Fruit fly (Drosophila melanogaster) whole organism, wandering third instar larva: Measurements from ENCODE around the gene CG43336.

ENCODE experiments used
- Abd-B ChIP-seq: fragments of >200 bp; optimal IDR thresholded peaks from 2 replicates; lab custom pipeline; 2017; ENCODE audit warnings: missing biosample characterization, missing genetic modification characterization
- CG32264 ChIP-seq: fragments of 200-800 bp; sonication (Bioruptor generic); optimal IDR thresholded peaks from 2 replicates; lab custom pipeline; 2016; ENCODE audit warnings: missing biosample characterization, missing genetic modification characterization
- CG9705 ChIP-seq: fragments of 200-800 bp; sonication (Bioruptor generic); optimal IDR thresholded peaks from 2 replicates; lab custom pipeline; 2018; ENCODE audit warnings: missing biosample characterization, mild to moderate bottlenecking, missing genetic modification characterization
- Hr83 ChIP-seq: fragments of 200-300 bp; sonication (Bioruptor generic); optimal IDR thresholded peaks from 2 replicates; lab custom pipeline; 2016; ENCODE audit warnings: missing biosample characterization, mild to moderate bottlenecking, missing genetic modification characterization, moderate library complexity; ENCODE audit not compliant: poor library complexity, severe bottlenecking
- N ChIP-seq: fragments of >200 bp; optimal IDR thresholded peaks from 2 replicates; lab custom pipeline; 2018; ENCODE audit warnings: missing biosample characterization, missing external identifiers, missing genetic modification characterization
- br ChIP-seq: fragments of 200-800 bp; sonication (Bioruptor generic); optimal IDR thresholded peaks from 2 replicates; lab custom pipeline; 2016; ENCODE audit warnings: missing biosample characterization, missing genetic modification characterization
- brk ChIP-seq: fragments of 200-800 bp; sonication (Bioruptor generic); optimal IDR thresholded peaks from 2 replicates; lab custom pipeline; 2016; ENCODE audit warnings: missing biosample characterization, mild to moderate bottlenecking, missing genetic modification characterization
- pan ChIP-seq: fragments of >200 bp; optimal IDR thresholded peaks from 2 replicates; lab custom pipeline; 2017
- psq ChIP-seq: fragments of 200-800 bp; sonication (Bioruptor generic); optimal IDR thresholded peaks from 3 replicates; lab custom pipeline; 2017; ENCODE audit warnings: missing biosample characterization, mild to moderate bottlenecking, missing genetic modification characterization, moderate library complexity

- TF ChIP-seq Abd-B (GFP tag; lab: Kevin White, UChicago) = no peak
- TF ChIP-seq N (GFP tag; lab: Kevin White, UChicago) = no peak
- no peak for TF ChIP-seq brk
- TF ChIP-seq CG32264 (GFP tag; lab: Kevin White, UChicago) = no peak
- no peak for TF ChIP-seq br
- no peak for TF ChIP-seq psq (GFP tag; lab: Kevin White, UChicago)
- no peak for TF ChIP-seq pan (lab: Kevin White, UChicago)
- no peak for TF ChIP-seq CG9705
- no peak for TF ChIP-seq Hr83 (GFP tag; lab: Kevin White, UChicago)
Measured at dm6 chr3R:15666900-15667507, 30.0 kb downstream of the CG43336 start.
